Worm (Caenorhabditis elegans) whole organism, L1 larva: Measurements from ENCODE around the gene svop-1.

Source experiments
- C04F5.9 ChIP-seq: sonication (generic microtip); optimal IDR thresholded peaks from 2 replicates; lab custom pipeline; 2016; ENCODE audit warnings: missing genetic modification characterization, missing compliant biosample characterization
- C16A3.4 ChIP-seq: fragments of 150-350 bp; optimal IDR thresholded peaks from 2 replicates; lab custom pipeline; 2014; ENCODE audit warnings: missing biosample characterization, missing genetic modification characterization
- C34B4.2 ChIP-seq: sonication (generic microtip); optimal IDR thresholded peaks from 2 replicates; lab custom pipeline; 2017; ENCODE audit warnings: mild to moderate bottlenecking, missing genetic modification characterization, missing compliant biosample characterization
- aly-2 ChIP-seq: fragments of 150-350 bp; optimal IDR thresholded peaks from 2 replicates; lab custom pipeline; 2014; ENCODE audit warnings: missing biosample characterization, missing genetic modification characterization
- ama-1 ChIP-seq: fragments of 150-350 bp; optimal IDR thresholded peaks from 2 replicates; lab custom pipeline; 2014
- blmp-1 ChIP-seq: fragments of 150-350 bp; optimal IDR thresholded peaks from 2 replicates; lab custom pipeline; 2014; ENCODE audit warnings: missing biosample characterization, missing genetic modification characterization
- ceh-8 ChIP-seq: fragments of 200-800 bp; sonication (Bioruptor generic); optimal IDR thresholded peaks from 2 replicates; lab custom pipeline; 2018; ENCODE audit warnings: mild to moderate bottlenecking, missing genetic modification characterization, moderate library complexity, missing compliant biosample characterization
- ceh-82 ChIP-seq, 3 experiments: fragments of 150-350 bp in 1 of 3; sonication (generic microtip) in 2 of 3; optimal IDR thresholded peaks; 2 replicates each; lab custom pipeline; 2014 to 2017; ENCODE audit warnings: missing biosample characterization in 3 of 3, missing genetic modification characterization in 3 of 3
- ceh-88 ChIP-seq: fragments of 200-800 bp; sonication (Bioruptor generic); IDR thresholded peaks from 2 replicates; pipeline ENCODE4 v1.3.6; 2022; ENCODE audit warnings: missing genetic modification characterization, missing compliant biosample characterization
- dpl-1 ChIP-seq, 3 experiments: fragments of 150-350 bp in 2 of 3; sonication (generic microtip) in 1 of 3; optimal IDR thresholded peaks; 2 replicates each; lab custom pipeline; 2014 to 2017; ENCODE audit warnings: missing biosample characterization in 3 of 3, missing genetic modification characterization in 3 of 3, missing genetic modification reagents in 3 of 3
- efl-1 ChIP-seq, 4 experiments: fragments of 150-350 bp; optimal IDR thresholded peaks in 3 of 4; peaks in 1 of 4; 1 replicate in 1 of 4; 2 replicates in 3 of 4; lab custom pipeline; 2014; ENCODE audit warnings: missing biosample characterization in 2 of 4, missing genetic modification characterization in 2 of 4, missing genetic modification reagents in 2 of 4
- efl-3 ChIP-seq: fragments of 200-800 bp; sonication (Bioruptor generic); optimal IDR thresholded peaks from 2 replicates; lab custom pipeline; 2018; ENCODE audit warnings: mild to moderate bottlenecking, missing genetic modification characterization, missing compliant biosample characterization
- egl-13 ChIP-seq: sonication (generic microtip); optimal IDR thresholded peaks from 2 replicates; lab custom pipeline; 2016; ENCODE audit warnings: missing genotype, missing genetic modification reagents, missing genetic modification characterization, missing compliant biosample characterization
- egl-27 ChIP-seq, 2 experiments: fragments of 150-350 bp in 1 of 2; sonication (generic microtip); optimal IDR thresholded peaks; 3 replicates each; lab custom pipeline; 2017 to 2018; ENCODE audit warnings: missing biosample characterization in 2 of 2, missing genetic modification characterization in 2 of 2, missing genetic modification reagents in 2 of 2
- elt-3 ChIP-seq, 6 experiments: fragments of 150-350 bp in 1 of 6; sonication (generic microtip); optimal IDR thresholded peaks; 2 replicates each; lab custom pipeline; 2017 to 2018; ENCODE audit warnings: missing biosample characterization in 6 of 6, missing genetic modification characterization in 6 of 6, inconsistent platforms in 1 of 6
- fkh-10 ChIP-seq: sonication (generic microtip); optimal IDR thresholded peaks from 2 replicates; lab custom pipeline; 2017; ENCODE audit warnings: missing biosample characterization, missing genetic modification reagents, missing genetic modification characterization
- fkh-4 ChIP-seq: sonication (generic microtip); optimal IDR thresholded peaks from 2 replicates; lab custom pipeline; 2016; ENCODE audit warnings: missing compliant biosample characterization, missing genetic modification characterization, borderline replicate concordance
- grh-1 ChIP-seq: fragments of 200-800 bp; sonication (Bioruptor generic); IDR thresholded peaks from 2 replicates; pipeline ENCODE4 v1.3.6; 2022; ENCODE audit warnings: missing genetic modification reagents, missing genetic modification characterization, missing compliant biosample characterization
- hlh-17 ChIP-seq: fragments of 200-800 bp; sonication (Bioruptor generic); optimal IDR thresholded peaks from 2 replicates; lab custom pipeline; 2018; ENCODE audit warnings: missing genetic modification characterization, mild to moderate bottlenecking, missing compliant biosample characterization, moderate library complexity, borderline replicate concordance
- hlh-4 ChIP-seq: sonication (generic microtip); optimal IDR thresholded peaks from 2 replicates; lab custom pipeline; 2016; ENCODE audit warnings: mild to moderate bottlenecking, missing genetic modification characterization, missing compliant biosample characterization
- lin-14 ChIP-seq: fragments of 200-800 bp; sonication (Bioruptor generic); optimal IDR thresholded peaks from 2 replicates; lab custom pipeline; 2018; ENCODE audit warnings: mild to moderate bottlenecking, missing genetic modification characterization, moderate library complexity, missing compliant biosample characterization
- lin-35 ChIP-seq, 2 experiments: fragments of 150-350 bp; optimal IDR thresholded peaks; 2 replicates each; lab custom pipeline; 2014; ENCODE audit warnings: missing biosample characterization in 2 of 2, missing genetic modification characterization in 2 of 2, missing genetic modification reagents in 2 of 2
- lin-39 ChIP-seq: fragments of 150-350 bp; optimal IDR thresholded peaks from 2 replicates; lab custom pipeline; 2014; ENCODE audit warnings: missing biosample characterization, missing genetic modification reagents, missing genetic modification characterization
- lsy-2 ChIP-seq, 2 experiments: fragments of 150-350 bp; optimal IDR thresholded peaks; 2 replicates each; lab custom pipeline; 2014; ENCODE audit warnings: missing biosample characterization in 2 of 2, missing genetic modification characterization in 2 of 2
- mep-1 ChIP-seq: fragments of 150-350 bp; optimal IDR thresholded peaks from 2 replicates; lab custom pipeline; 2014; ENCODE audit warnings: missing biosample characterization, missing genetic modification characterization
- nhr-19 ChIP-seq: fragments of 200-800 bp; sonication (Bioruptor generic); conservative IDR thresholded peaks from 2 replicates; pipeline ENCODE4 v1.3.6; 2022; ENCODE audit warnings: missing genetic modification characterization, missing compliant biosample characterization
- nhr-28 ChIP-seq: fragments of 150-350 bp; optimal IDR thresholded peaks from 2 replicates; lab custom pipeline; 2014; ENCODE audit warnings: missing biosample characterization, missing genetic modification characterization
- nhr-77 ChIP-seq: fragments of 150-350 bp; optimal IDR thresholded peaks from 2 replicates; lab custom pipeline; 2014; ENCODE audit warnings: missing biosample characterization, missing genetic modification characterization
- pqm-1 ChIP-seq: sonication (generic microtip); optimal IDR thresholded peaks from 3 replicates; lab custom pipeline; 2017; ENCODE audit warnings: missing biosample characterization, missing genetic modification characterization
- rnt-1 ChIP-seq: sonication (generic microtip); optimal IDR thresholded peaks from 2 replicates; lab custom pipeline; 2016; ENCODE audit warnings: mild to moderate bottlenecking, missing genetic modification characterization, moderate library complexity, missing compliant biosample characterization
- skn-1 ChIP-seq: fragments of 150-350 bp; optimal IDR thresholded peaks from 2 replicates; lab custom pipeline; 2014; ENCODE audit warnings: missing biosample characterization, missing genetic modification characterization
- sox-4 ChIP-seq: sonication (generic microtip); optimal IDR thresholded peaks from 2 replicates; lab custom pipeline; 2016; ENCODE audit warnings: missing genetic modification characterization, missing compliant biosample characterization
- sptf-1 ChIP-seq: fragments of 150-350 bp; optimal IDR thresholded peaks from 2 replicates; lab custom pipeline; 2014; ENCODE audit warnings: missing biosample characterization, missing genetic modification characterization
- swsn-7 ChIP-seq: sonication (generic microtip); optimal IDR thresholded peaks from 2 replicates; lab custom pipeline; 2016; ENCODE audit warnings: missing genetic modification characterization, missing compliant biosample characterization
- tlp-1 ChIP-seq: fragments of 150-350 bp; optimal IDR thresholded peaks from 2 replicates; lab custom pipeline; 2014; ENCODE audit warnings: missing biosample characterization, missing genetic modification characterization
- unc-62 ChIP-seq: fragments of 150-350 bp; optimal IDR thresholded peaks from 2 replicates; lab custom pipeline; 2014; ENCODE audit warnings: missing biosample characterization, missing genetic modification reagents, missing genetic modification characterization
- unc-86 ChIP-seq: sonication (generic microtip); optimal IDR thresholded peaks from 2 replicates; lab custom pipeline; 2016; ENCODE audit warnings: missing genetic modification characterization, missing compliant biosample characterization
- vab-15 ChIP-seq: sonication (generic microtip); optimal IDR thresholded peaks from 2 replicates; lab custom pipeline; 2017; ENCODE audit warnings: missing genotype, mild to moderate bottlenecking, missing genetic modification characterization, missing compliant biosample characterization
- zip-4 ChIP-seq: fragments of 200-800 bp; sonication (Bioruptor generic); optimal IDR thresholded peaks from 2 replicates; lab custom pipeline; 2018; ENCODE audit warnings: mild to moderate bottlenecking, missing genetic modification characterization, moderate library complexity, missing compliant biosample characterization
- ztf-11 ChIP-seq, 2 experiments: sonication (generic microtip); optimal IDR thresholded peaks; 2 replicates each; lab custom pipeline; 2016 to 2017; ENCODE audit warnings: missing genetic modification characterization in 2 of 2, missing biosample characterization in 1 of 2, missing compliant biosample characterization in 1 of 2

Gene svop-1

ce11 chrIII:8904044-8904443, 18.8 kb upstream of the svop-1 start, which contains the start of gene lin-9 (continued):
- TF ChIP-seq C04F5.9 (tag; lab: Kevin White, UChicago) (peak; percentile 100), egl-27 (tag; optimal IDR thresholded peaks at IDR 0.05; lab: Kevin White, UChicago) (peak; percentile 20 to 37), ceh-82 (tag; optimal IDR thresholded peaks at IDR 0.05; lab: Kevin White, UChicago) (peak; percentile 90 to 98 (median 95)), lin-14 (peak; percentile 99), fkh-10 (GFP tag; lab: Kevin White, UChicago) (peak; percentile 85), dpl-1 (GFP tag; optimal IDR thresholded peaks at IDR 0.05; lab: Kevin White, UChicago) (peak; percentile 96 to 97 (median 96)), unc-86 (peak; percentile 95), fkh-4 (tag; lab: Kevin White, UChicago) (peak; percentile 80), ceh-8 (GFP tag; lab: Kevin White, UChicago) (peak; percentile 93), tlp-1 (tag; lab: Kevin White, UChicago) (no peak), efl-1 (optimal IDR thresholded peaks at IDR 0.05; lab: Kevin White, UChicago) (peak; percentile 96 to 97), efl-1 (GFP tag; optimal IDR thresholded peaks at IDR 0.05 in 1 of 2; lab: Kevin White, UChicago) (peak; percentile 95 to 100), ama-1 (no peak), nhr-77 (tag; lab: Kevin White, UChicago) (peak; percentile 91), efl-3 (GFP tag; lab: Kevin White, UChicago) (peak; percentile 81), mep-1 (peak; percentile 97), sptf-1 (tag; lab: Kevin White, UChicago) (no peak), sox-4 (peak; percentile 86), swsn-7 (tag; lab: Kevin White, UChicago) (peak; percentile 97), hlh-17 (GFP tag; lab: Kevin White, UChicago) (no peak), lin-35 (GFP tag; optimal IDR thresholded peaks at IDR 0.05; lab: Kevin White, UChicago) (peak; percentile 97 to 98), lin-39 (tag; lab: Kevin White, UChicago) (peak; percentile 95), lsy-2 (tag; optimal IDR thresholded peaks at IDR 0.05; lab: Kevin White, UChicago) (peak; percentile 100), C34B4.2 (tag; lab: Kevin White, UChicago) (peak; percentile 90), hlh-4 (tag; lab: Kevin White, UChicago) (no peak), vab-15 (tag; lab: Kevin White, UChicago) (peak; percentile 62), blmp-1 (tag; lab: Kevin White, UChicago) (peak; percentile 92), aly-2 (tag; lab: Kevin White, UChicago) (peak; percentile 90), skn-1 (tag; lab: Kevin White, UChicago) (peak; percentile 94), ztf-11 (tag; optimal IDR thresholded peaks at IDR 0.05; lab: Kevin White, UChicago) (peak in 1 of 2 experiments; percentile 90), nhr-19 (GFP tag; lab: Robert Waterston, UW) (peak; percentile 97), pqm-1 (tag; lab: Kevin White, UChicago) (no peak), elt-3 (tag; optimal IDR thresholded peaks at IDR 0.05; lab: Kevin White, UChicago) (peak in 4 of 6 experiments; percentile 61 to 90 (median 74)), C16A3.4 (tag; lab: Kevin White, UChicago) (peak; percentile 94), nhr-28 (tag; lab: Kevin White, UChicago) (no peak), grh-1 (GFP tag; lab: Robert Waterston, UW) (peak; percentile 95), unc-62 (GFP tag; lab: Kevin White, UChicago) (no peak), ceh-88 (GFP tag; lab: Robert Waterston, UW) (peak; percentile 91), zip-4 (GFP tag; lab: Kevin White, UChicago) (peak; percentile 93), egl-13 (tag; lab: Kevin White, UChicago) (peak; percentile 93), rnt-1 (peak; percentile 98)
- TF ChIP-seq, all 84 proteins: peak for 66

- TF ChIP-seq efl-1 (optimal IDR thresholded peaks at IDR 0.05; lab: Kevin White, UChicago) (no peak), efl-1 (GFP tag; optimal IDR thresholded peaks at IDR 0.05 in 1 of 2; lab: Kevin White, UChicago) (peak in 1 of 2 experiments; percentile 79), tlp-1 (tag; lab: Kevin White, UChicago) (no peak)
- TF ChIP-seq, all 84 proteins: peak for 1
Observed at ce11 chrIII:8903263-8903662, 18.0 kb upstream of the svop-1 start.
